Worm (Caenorhabditis elegans) whole organism, L2 larva: ENCODE measurements around the gene col-149.
A peak's percentile ranks its signal among the peaks of the same experiment; 100 is the strongest.

ENCODE experiments used
- C34F6.9 ChIP-seq: fragments of 150-350 bp; optimal IDR thresholded peaks from 2 replicates; lab custom pipeline; 2014; ENCODE audit warnings: missing biosample characterization, missing genetic modification characterization
- F13H6.1 ChIP-seq: sonication (generic microtip); optimal IDR thresholded peaks from 2 replicates; lab custom pipeline; 2016; ENCODE audit warnings: missing genetic modification characterization, missing compliant biosample characterization
- R02D3.7 ChIP-seq: fragments of 150-350 bp; optimal IDR thresholded peaks from 2 replicates; lab custom pipeline; 2014; ENCODE audit warnings: missing biosample characterization, missing genetic modification characterization
- Y55F3AM.14 ChIP-seq: fragments of 200-800 bp; sonication (Bioruptor generic); optimal IDR thresholded peaks from 2 replicates; lab custom pipeline; 2018; ENCODE audit warnings: mild to moderate bottlenecking, missing genetic modification characterization, missing compliant biosample characterization
- ZK546.5 ChIP-seq: sonication (generic microtip); optimal IDR thresholded peaks from 2 replicates; lab custom pipeline; 2017; ENCODE audit warnings: missing biosample characterization, missing genetic modification characterization
- aly-2 ChIP-seq: fragments of 150-350 bp; optimal IDR thresholded peaks from 2 replicates; lab custom pipeline; 2014; ENCODE audit warnings: missing biosample characterization, missing genetic modification characterization
- ama-1 ChIP-seq: fragments of 150-350 bp; optimal IDR thresholded peaks from 2 replicates; lab custom pipeline; 2018; ENCODE audit warnings: inconsistent platforms
- blmp-1 ChIP-seq: sonication (generic microtip); optimal IDR thresholded peaks from 2 replicates; lab custom pipeline; 2017; ENCODE audit warnings: missing genetic modification characterization, mild to moderate bottlenecking, missing compliant biosample characterization, antibody characterized with exemption, moderate library complexity; ENCODE audit not compliant: insufficient read depth
- ceh-16 ChIP-seq: fragments of 150-350 bp; optimal IDR thresholded peaks from 2 replicates; lab custom pipeline; 2014; ENCODE audit warnings: missing biosample characterization, missing genetic modification characterization
- ceh-82 ChIP-seq: fragments of 150-350 bp; optimal IDR thresholded peaks from 2 replicates; lab custom pipeline; 2014; ENCODE audit warnings: missing biosample characterization, missing genetic modification characterization
- crh-2 ChIP-seq: sonication (generic microtip); optimal IDR thresholded peaks from 2 replicates; lab custom pipeline; 2017; ENCODE audit warnings: missing biosample characterization, missing genetic modification characterization
- dmd-4 ChIP-seq: sonication (generic microtip); optimal IDR thresholded peaks from 2 replicates; lab custom pipeline; 2017; ENCODE audit warnings: missing biosample characterization, missing genetic modification characterization
- egl-27 ChIP-seq: sonication (generic microtip); optimal IDR thresholded peaks from 3 replicates; lab custom pipeline; 2017; ENCODE audit warnings: missing biosample characterization, missing genetic modification reagents, missing genetic modification characterization
- elt-1 ChIP-seq: fragments of 150-350 bp; optimal IDR thresholded peaks from 2 replicates; lab custom pipeline; 2014; ENCODE audit warnings: missing biosample characterization, missing genetic modification characterization
- elt-3 ChIP-seq: sonication (generic microtip); optimal IDR thresholded peaks from 2 replicates; lab custom pipeline; 2017; ENCODE audit warnings: missing biosample characterization, missing genetic modification characterization
- fos-1 ChIP-seq: fragments of 150-350 bp; optimal IDR thresholded peaks from 2 replicates; lab custom pipeline; 2014; ENCODE audit warnings: missing biosample characterization, missing genetic modification characterization
- lin-13 ChIP-seq: fragments of 150-350 bp; optimal IDR thresholded peaks from 2 replicates; lab custom pipeline; 2014; ENCODE audit warnings: missing biosample characterization, missing genetic modification reagents, missing genetic modification characterization
- lin-39 ChIP-seq: fragments of 150-350 bp; optimal IDR thresholded peaks from 2 replicates; lab custom pipeline; 2014; ENCODE audit warnings: missing biosample characterization, missing genetic modification reagents, missing genetic modification characterization
- lsy-2 ChIP-seq, 2 experiments: fragments of 150-350 bp in 1 of 2; sonication (generic microtip) in 1 of 2; optimal IDR thresholded peaks; 2 replicates each; lab custom pipeline; 2014 to 2017; ENCODE audit warnings: missing biosample characterization in 2 of 2, missing genetic modification characterization in 2 of 2
- mab-5 ChIP-seq: fragments of 150-350 bp; optimal IDR thresholded peaks from 2 replicates; lab custom pipeline; 2014; ENCODE audit warnings: missing biosample characterization, missing genetic modification characterization
- mbf-1 ChIP-seq: sonication (generic microtip); optimal IDR thresholded peaks from 2 replicates; lab custom pipeline; 2017; ENCODE audit warnings: missing biosample characterization, missing genetic modification characterization
- mdl-1 ChIP-seq, 2 experiments: fragments of 150-350 bp in 1 of 2; sonication (generic microtip) in 1 of 2; optimal IDR thresholded peaks; 2 replicates each; lab custom pipeline; 2017; ENCODE audit warnings: missing biosample characterization in 2 of 2, missing genetic modification characterization in 2 of 2
- nhr-10 ChIP-seq: sonication (generic microtip); optimal IDR thresholded peaks from 2 replicates; lab custom pipeline; 2017; ENCODE audit warnings: missing biosample characterization, missing genetic modification characterization
- nhr-11 ChIP-seq: fragments of 150-350 bp; optimal IDR thresholded peaks from 2 replicates; lab custom pipeline; 2014; ENCODE audit warnings: missing biosample characterization, missing genetic modification characterization
- nhr-12 ChIP-seq: fragments of 150-350 bp; optimal IDR thresholded peaks from 2 replicates; lab custom pipeline; 2014; ENCODE audit warnings: missing biosample characterization, missing genetic modification characterization
- nhr-129 ChIP-seq: fragments of 150-350 bp; optimal IDR thresholded peaks from 2 replicates; lab custom pipeline; 2014; ENCODE audit warnings: missing biosample characterization, missing genetic modification characterization
- nhr-23 ChIP-seq: fragments of 150-350 bp; optimal IDR thresholded peaks from 2 replicates; lab custom pipeline; 2014; ENCODE audit warnings: missing biosample characterization, missing genetic modification reagents, missing genetic modification characterization
- nhr-237 ChIP-seq: fragments of 150-350 bp; optimal IDR thresholded peaks from 2 replicates; lab custom pipeline; 2014; ENCODE audit warnings: missing biosample characterization, missing genetic modification characterization
- nhr-25 ChIP-seq: fragments of 150-350 bp; sonication (generic microtip); optimal IDR thresholded peaks from 3 replicates; lab custom pipeline; 2014; ENCODE audit warnings: missing biosample characterization, missing genetic modification characterization
- nhr-6 ChIP-seq: fragments of 150-350 bp; optimal IDR thresholded peaks from 2 replicates; lab custom pipeline; 2014; ENCODE audit warnings: missing biosample characterization, missing genetic modification characterization
- nhr-77 ChIP-seq: fragments of 150-350 bp; optimal IDR thresholded peaks from 2 replicates; lab custom pipeline; 2014; ENCODE audit warnings: missing biosample characterization, missing genetic modification characterization
- peb-1 ChIP-seq: fragments of 150-350 bp; optimal IDR thresholded peaks from 2 replicates; lab custom pipeline; 2014; ENCODE audit warnings: missing biosample characterization, missing genetic modification characterization
- skn-1 ChIP-seq: sonication (generic microtip); optimal IDR thresholded peaks from 2 replicates; lab custom pipeline; 2017; ENCODE audit warnings: missing biosample characterization, missing genetic modification characterization
- sma-9 ChIP-seq, 2 experiments: fragments of 150-350 bp in 1 of 2; sonication (generic microtip) in 1 of 2; optimal IDR thresholded peaks; 2 replicates each; lab custom pipeline; 2014 to 2016; ENCODE audit warnings: missing genetic modification characterization in 2 of 2, mild to moderate bottlenecking in 1 of 2, missing biosample characterization in 1 of 2, missing compliant biosample characterization in 1 of 2, missing genetic modification reagents in 1 of 2, moderate library complexity in 1 of 2
- snpc-4 ChIP-seq: fragments of 150-350 bp; optimal IDR thresholded peaks from 2 replicates; lab custom pipeline; 2014; ENCODE audit warnings: missing biosample characterization, missing genetic modification characterization
- unc-39 ChIP-seq: fragments of 150-350 bp; optimal IDR thresholded peaks from 2 replicates; lab custom pipeline; 2014; ENCODE audit warnings: missing biosample characterization, missing genetic modification characterization
- unc-55 ChIP-seq: fragments of 150-350 bp; sonication (generic microtip); optimal IDR thresholded peaks from 3 replicates; lab custom pipeline; 2014; ENCODE audit warnings: missing biosample characterization, missing genetic modification reagents, missing genetic modification characterization
- unc-62 ChIP-seq: fragments of 150-350 bp; optimal IDR thresholded peaks from 2 replicates; lab custom pipeline; 2014; ENCODE audit warnings: missing biosample characterization, missing genetic modification reagents, missing genetic modification characterization
- zag-1 ChIP-seq: fragments of 150-350 bp; optimal IDR thresholded peaks from 2 replicates; lab custom pipeline; 2014; ENCODE audit warnings: missing biosample characterization, missing genetic modification characterization
- ztf-1 ChIP-seq: fragments of 200-800 bp; sonication (Bioruptor generic); conservative IDR thresholded peaks from 2 replicates; pipeline ENCODE4 v1.3.6; 2022; ENCODE audit warnings: missing genetic modification characterization, missing compliant biosample characterization
- ztf-4 ChIP-seq: fragments of 150-350 bp; optimal IDR thresholded peaks from 2 replicates; lab custom pipeline; 2014; ENCODE audit warnings: missing biosample characterization, missing genetic modification characterization

Gene col-149

DNA sequence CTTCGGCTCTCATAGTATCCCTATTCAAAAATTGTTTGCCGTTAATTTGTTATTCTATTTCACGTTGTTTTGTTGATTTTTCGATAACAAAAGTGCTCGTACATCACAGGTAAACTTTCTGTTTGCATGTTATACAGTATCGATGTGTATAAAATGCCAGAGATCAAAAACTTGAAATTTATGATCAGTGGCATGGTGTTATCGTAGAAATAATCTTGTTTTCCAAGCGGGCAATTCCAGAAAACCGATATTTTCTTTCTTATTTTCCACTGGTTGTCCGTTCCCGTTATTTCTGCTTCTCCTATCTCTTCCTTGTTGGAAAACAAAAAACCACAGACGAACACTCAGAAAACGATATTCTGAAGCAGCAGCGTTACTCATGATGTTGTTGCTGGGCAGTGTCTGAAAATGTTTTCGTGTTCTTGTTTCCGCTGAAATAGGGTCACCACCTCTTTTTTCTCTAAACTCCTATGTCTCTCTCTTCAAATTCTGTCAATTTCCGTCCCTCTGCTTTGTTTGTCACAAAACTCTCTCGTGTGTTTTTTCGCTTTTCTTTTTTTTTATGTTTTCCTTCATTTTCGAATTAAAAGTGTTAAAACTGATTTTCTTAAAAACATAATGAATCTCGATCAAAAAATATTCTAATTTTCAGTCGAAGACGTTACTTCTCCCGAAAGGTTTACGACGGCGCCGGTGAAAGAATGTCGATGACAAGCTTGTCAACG lies 44.3 kb downstream of the col-149 start, which contains the start of gene akt-1:
akt-1 (plus strand) TSS at position 651 of the 725 bp plus-strand sequence.
- TF ChIP-seq R02D3.7 (tag; lab: Kevin White, UChicago) (no peak), nhr-23 (tag; lab: Kevin White, UChicago) (no peak), egl-27 (tag; lab: Kevin White, UChicago) (no peak), nhr-25 (tag; lab: Kevin White, UChicago) (no peak), unc-62 (GFP tag; lab: Kevin White, UChicago) (no peak), nhr-129 (tag; lab: Kevin White, UChicago) (no peak), elt-1 (no peak)

DNA sequence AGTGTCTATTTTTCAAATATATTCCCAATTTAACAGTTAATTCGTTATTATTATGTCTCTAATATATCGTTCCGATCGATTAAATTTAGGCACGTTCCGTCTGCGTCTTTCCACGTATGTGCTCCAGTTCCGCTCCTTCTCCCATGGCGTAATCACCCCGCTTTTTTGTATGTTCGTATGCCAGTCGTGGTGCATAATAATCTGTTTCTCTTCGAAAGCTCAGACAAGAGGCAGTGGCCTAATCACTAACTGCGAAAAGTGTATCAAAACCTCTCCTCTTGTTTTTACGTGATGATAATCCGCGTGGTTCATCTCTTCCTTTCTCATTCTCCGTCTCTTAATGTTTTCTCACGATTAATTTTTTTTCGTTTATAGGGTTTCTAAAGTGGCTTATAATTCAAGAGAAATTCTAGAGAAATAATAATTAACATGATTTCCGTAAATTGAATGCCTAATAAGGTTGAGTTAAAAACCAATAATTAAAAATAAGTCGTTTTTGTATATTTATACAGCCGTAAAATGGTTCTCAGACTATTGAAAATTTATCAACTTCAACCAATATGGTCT lies 44.9 kb downstream of the col-149 start:
- TF ChIP-seq ZK546.5 (tag; lab: Kevin White, UChicago) (no peak), peb-1 (tag; lab: Kevin White, UChicago) (no peak), C34F6.9 (tag; lab: Kevin White, UChicago) (peak; percentile 37), nhr-12 (no peak), lsy-2 (tag; optimal IDR thresholded peaks at IDR 0.05; lab: Kevin White, UChicago) (peak in 1 of 2 experiments; percentile 38), unc-39 (tag; lab: Kevin White, UChicago) (no peak), nhr-237 (tag; lab: Kevin White, UChicago) (no peak), nhr-25 (tag; lab: Kevin White, UChicago) (no peak), snpc-4 (tag; lab: Kevin White, UChicago) (no peak), fos-1 (tag; lab: Kevin White, UChicago) (no peak), nhr-77 (tag; lab: Kevin White, UChicago) (no peak), skn-1 (tag; lab: Kevin White, UChicago) (no peak), nhr-129 (tag; lab: Kevin White, UChicago) (peak; percentile 32), elt-1 (no peak)

DNA sequence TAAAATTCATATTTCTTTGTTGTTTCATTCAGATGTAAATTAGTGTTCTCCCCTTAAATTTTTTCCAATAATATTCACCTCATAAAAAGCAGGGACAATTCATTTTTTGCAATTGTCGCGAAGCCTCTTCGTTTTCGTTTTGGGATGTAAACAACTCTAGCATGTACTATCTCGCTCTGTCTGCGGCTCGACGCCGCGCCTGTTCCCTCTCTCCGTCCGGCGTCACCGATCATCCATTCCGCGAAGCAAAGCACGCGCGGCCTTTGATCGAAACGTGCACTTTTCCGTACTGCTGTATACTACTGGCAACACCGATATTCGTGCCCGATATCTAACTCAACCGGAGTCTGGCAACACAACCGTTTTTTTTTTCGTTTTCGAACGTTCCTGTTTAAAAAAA lies 45.7 kb downstream of the col-149 start:
- TF ChIP-seq sma-9 (GFP tag; optimal IDR thresholded peaks at IDR 0.05; lab: Kevin White, UChicago) (peak; percentile 0), sma-9 (tag; optimal IDR thresholded peaks at IDR 0.05; lab: Kevin White, UChicago) (no peak), aly-2 (tag; lab: Kevin White, UChicago) (no peak), mdl-1 (tag; optimal IDR thresholded peaks at IDR 0.05; lab: Kevin White, UChicago) (peak in 1 of 2 experiments; percentile 15)
- TF ChIP-seq, all 48 proteins: peak for 2

DNA sequence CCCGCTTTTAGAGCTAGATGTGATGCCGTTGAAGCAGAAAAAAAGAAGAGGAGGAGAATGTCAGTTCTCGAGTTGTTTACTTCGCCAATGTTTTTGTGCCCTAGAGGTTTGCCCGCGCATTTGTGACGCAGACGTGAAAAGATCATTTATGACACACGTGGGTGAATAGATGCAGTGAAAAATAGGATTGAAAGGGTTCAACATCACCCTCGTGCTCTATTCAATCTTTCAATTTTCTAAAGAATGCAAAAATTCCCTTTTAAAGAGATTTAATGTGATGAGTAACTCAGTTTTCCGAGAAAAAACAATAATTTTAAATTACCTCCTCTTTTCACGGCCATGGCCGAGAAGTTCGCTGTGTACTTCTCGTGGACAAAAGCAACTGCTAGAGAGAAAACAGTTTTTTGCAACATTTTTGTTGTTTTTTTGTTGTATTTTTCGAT lies 46.2 kb downstream of the col-149 start:
- TF ChIP-seq elt-3 (tag; lab: Kevin White, UChicago) = no peak
- peak; percentile 67 for TF ChIP-seq sma-9 (GFP tag; optimal IDR thresholded peaks at IDR 0.05; lab: Kevin White, UChicago)
- TF ChIP-seq sma-9 (tag; optimal IDR thresholded peaks at IDR 0.05; lab: Kevin White, UChicago) = no peak
- TF ChIP-seq nhr-129 (tag; lab: Kevin White, UChicago) = peak; percentile 88
- no peak for TF ChIP-seq dmd-4
- TF ChIP-seq mab-5 (tag; lab: Kevin White, UChicago) = no peak
- TF ChIP-seq unc-55 (GFP tag; lab: Kevin White, UChicago) = no peak
- TF ChIP-seq ztf-1 (GFP tag; lab: Robert Waterston, UW) = no peak
- TF ChIP-seq skn-1 (tag; lab: Kevin White, UChicago) = no peak
- no peak for TF ChIP-seq ZK546.5 (tag; lab: Kevin White, UChicago)
- peak; percentile 11 to 73 for TF ChIP-seq lsy-2 (tag; optimal IDR thresholded peaks at IDR 0.05; lab: Kevin White, UChicago)
- no peak for TF ChIP-seq unc-62 (GFP tag; lab: Kevin White, UChicago)
- TF ChIP-seq lin-39 (tag; lab: Kevin White, UChicago) = no peak
- no peak for TF ChIP-seq mbf-1
- no peak for TF ChIP-seq unc-39 (tag; lab: Kevin White, UChicago)
- TF ChIP-seq mdl-1 (tag; optimal IDR thresholded peaks at IDR 0.05; lab: Kevin White, UChicago) = peak; percentile 72 to 94
- no peak for TF ChIP-seq nhr-11
- TF ChIP-seq nhr-6 = peak; percentile 47
- TF ChIP-seq egl-27 (tag; lab: Kevin White, UChicago) = no peak
- no peak for TF ChIP-seq nhr-237 (tag; lab: Kevin White, UChicago)
- peak; percentile 29 for TF ChIP-seq ztf-4 (tag; lab: Kevin White, UChicago)
- TF ChIP-seq Y55F3AM.14 (GFP tag; lab: Kevin White, UChicago) = no peak
- no peak for TF ChIP-seq zag-1 (tag; lab: Kevin White, UChicago)
- no peak for TF ChIP-seq nhr-77 (tag; lab: Kevin White, UChicago)
- no peak for TF ChIP-seq nhr-12
- TF ChIP-seq nhr-23 (tag; lab: Kevin White, UChicago) = no peak
- no peak for TF ChIP-seq F13H6.1
- no peak for TF ChIP-seq snpc-4 (tag; lab: Kevin White, UChicago)
- TF ChIP-seq nhr-10 (tag; lab: Kevin White, UChicago) = no peak
- no peak for TF ChIP-seq ama-1 (lab: Kevin White, UChicago)
- TF ChIP-seq R02D3.7 (tag; lab: Kevin White, UChicago) = no peak
- TF ChIP-seq fos-1 (tag; lab: Kevin White, UChicago) = peak; percentile 6
- no peak for TF ChIP-seq nhr-25 (tag; lab: Kevin White, UChicago)
- TF ChIP-seq ceh-16 (tag; lab: Kevin White, UChicago) = no peak
- TF ChIP-seq crh-2 (tag; lab: Kevin White, UChicago) = peak; percentile 68
- peak; percentile 27 for TF ChIP-seq lin-13 (GFP tag; lab: Kevin White, UChicago)
- TF ChIP-seq aly-2 (tag; lab: Kevin White, UChicago) = no peak
- no peak for TF ChIP-seq blmp-1
- no peak for TF ChIP-seq ceh-82
